Fruit fly (Drosophila melanogaster) whole organism, prepupa: ENCODE results near the gene CG32022.

Source experiments
- Blimp-1 ChIP-seq: fragments of 200-800 bp; sonication (Bioruptor generic); optimal IDR thresholded peaks from 3 replicates; lab custom pipeline; 2017; ENCODE audit warnings: missing biosample characterization, missing genetic modification characterization, mild to moderate bottlenecking, moderate library complexity, missing genetic modification reagents
- CG11294 ChIP-seq: fragments of 200-800 bp; sonication (Bioruptor generic); IDR thresholded peaks from 2 replicates; pipeline ENCODE4 v1.3.6; 2022; ENCODE audit warnings: missing biosample characterization, missing genetic modification characterization
- CG11762 ChIP-seq: fragments of 200-800 bp; sonication (Bioruptor generic); optimal IDR thresholded peaks from 3 replicates; lab custom pipeline; 2016; ENCODE audit warnings: missing biosample characterization, missing genetic modification characterization; ENCODE audit not compliant: insufficient read depth
- CG15336 ChIP-seq: fragments of 200-800 bp; sonication (Bioruptor generic); IDR thresholded peaks from 2 replicates; pipeline ENCODE4 v1.3.6; 2022; ENCODE audit warnings: missing biosample characterization, missing genetic modification characterization
- CG1621 ChIP-seq: fragments of 200-800 bp; sonication (Bioruptor generic); optimal IDR thresholded peaks from 3 replicates; lab custom pipeline; 2018; ENCODE audit warnings: missing biosample characterization, mild to moderate bottlenecking, missing genetic modification characterization
- CG16779 ChIP-seq: fragments of 200-800 bp; sonication (Bioruptor generic); optimal IDR thresholded peaks from 3 replicates; lab custom pipeline; 2017; ENCODE audit warnings: missing biosample characterization, mild to moderate bottlenecking, missing genetic modification characterization
- CG3032 ChIP-seq: fragments of 200-800 bp; optimal IDR thresholded peaks from 2 replicates; lab custom pipeline; 2019; ENCODE audit warnings: missing biosample characterization, mild to moderate bottlenecking, missing genetic modification characterization, moderate library complexity
- CG31627 ChIP-seq: fragments of 200-800 bp; sonication (Bioruptor generic); optimal IDR thresholded peaks from 3 replicates; lab custom pipeline; 2016; ENCODE audit warnings: missing biosample characterization, missing genetic modification characterization
- CG32006 ChIP-seq: fragments of 200-800 bp; sonication (Bioruptor generic); optimal IDR thresholded peaks from 3 replicates; lab custom pipeline; 2017; ENCODE audit warnings: missing biosample characterization, mild to moderate bottlenecking, missing genetic modification characterization
- CG34406 ChIP-seq: fragments of 200-800 bp; sonication (Bioruptor generic); optimal IDR thresholded peaks from 3 replicates; lab custom pipeline; 2016; ENCODE audit warnings: missing biosample characterization, missing genetic modification characterization
- CG3919 ChIP-seq: fragments of 200-800 bp; sonication (Bioruptor generic); optimal IDR thresholded peaks from 3 replicates; lab custom pipeline; 2016; ENCODE audit warnings: missing biosample characterization, missing genetic modification characterization
- CG4318 ChIP-seq: fragments of 200-800 bp; sonication (Bioruptor generic); optimal IDR thresholded peaks from 3 replicates; lab custom pipeline; 2017; ENCODE audit warnings: missing biosample characterization, mild to moderate bottlenecking, missing genetic modification characterization
- CG6163 ChIP-seq: fragments of 200-800 bp; sonication (Bioruptor generic); IDR thresholded peaks from 3 replicates; pipeline ENCODE4 v1.3.6; 2022; ENCODE audit warnings: missing biosample characterization, missing genetic modification characterization
- CG6276 ChIP-seq: fragments of 200-800 bp; sonication (Bioruptor generic); optimal IDR thresholded peaks from 2 replicates; lab custom pipeline; 2017; ENCODE audit warnings: missing biosample characterization, mild to moderate bottlenecking, missing genetic modification characterization
- CG6792 ChIP-seq: fragments of 200-800 bp; sonication (Bioruptor generic); optimal IDR thresholded peaks from 3 replicates; lab custom pipeline; 2016; ENCODE audit warnings: missing biosample characterization, missing genetic modification characterization
- CG6808 ChIP-seq: fragments of 200-800 bp; sonication (Bioruptor generic); optimal IDR thresholded peaks from 3 replicates; lab custom pipeline; 2017; ENCODE audit warnings: missing biosample characterization, missing genetic modification characterization, mild to moderate bottlenecking, moderate library complexity, missing genetic modification reagents
- CG6854 ChIP-seq: fragments of 200-800 bp; sonication (Bioruptor generic); optimal IDR thresholded peaks from 2 replicates; lab custom pipeline; 2017; ENCODE audit warnings: missing biosample characterization, mild to moderate bottlenecking, missing genetic modification characterization
- CG7368 ChIP-seq: fragments of 200-800 bp; sonication (Bioruptor generic); optimal IDR thresholded peaks from 3 replicates; lab custom pipeline; 2016; ENCODE audit warnings: missing biosample characterization, missing genetic modification characterization
- CG8119 ChIP-seq: fragments of 200-800 bp; sonication (Bioruptor generic); IDR thresholded peaks from 3 replicates; pipeline ENCODE4 v1.3.6; 2022; ENCODE audit warnings: missing biosample characterization, missing genetic modification characterization
- CG8319 ChIP-seq: fragments of 200-800 bp; sonication (Bioruptor generic); optimal IDR thresholded peaks from 3 replicates; lab custom pipeline; 2016; ENCODE audit warnings: missing biosample characterization, missing genetic modification characterization
- CG8632 ChIP-seq: fragments of 200-800 bp; sonication (Bioruptor generic); optimal IDR thresholded peaks from 3 replicates; lab custom pipeline; 2016; ENCODE audit warnings: missing biosample characterization, missing genetic modification characterization
- CG9139 ChIP-seq: fragments of 200-800 bp; sonication (Bioruptor generic); optimal IDR thresholded peaks from 3 replicates; lab custom pipeline; 2017; ENCODE audit warnings: missing biosample characterization, mild to moderate bottlenecking, missing genetic modification characterization
- Eip75B ChIP-seq: fragments of 200-800 bp; sonication (Bioruptor generic); optimal IDR thresholded peaks from 3 replicates; lab custom pipeline; 2016; ENCODE audit warnings: missing biosample characterization, missing genetic modification characterization
- Eip78C ChIP-seq: fragments of 200-800 bp; sonication (Bioruptor generic); peaks from one replicate; lab custom pipeline; 2016; ENCODE audit warnings: missing biosample characterization, missing genetic modification characterization
- Ets21C ChIP-seq: fragments of 200-800 bp; sonication (Bioruptor generic); optimal IDR thresholded peaks from 3 replicates; lab custom pipeline; 2016; ENCODE audit warnings: missing biosample characterization, missing genetic modification characterization
- Ets96B ChIP-seq: fragments of 200-800 bp; optimal IDR thresholded peaks from 2 replicates; lab custom pipeline; 2019; ENCODE audit warnings: missing biosample characterization, mild to moderate bottlenecking, missing genetic modification characterization, moderate library complexity
- Hr38 ChIP-seq: sonication (Bioruptor generic); optimal IDR thresholded peaks from 2 replicates; lab custom pipeline; 2016; ENCODE audit warnings: missing biosample characterization, missing genetic modification characterization
- Hr39 ChIP-seq: fragments of 200-800 bp; sonication (Bioruptor generic); optimal IDR thresholded peaks from 2 replicates; lab custom pipeline; 2016; ENCODE audit warnings: missing biosample characterization, missing genetic modification characterization
- Lpt ChIP-seq: fragments of 200-800 bp; sonication (Bioruptor generic); optimal IDR thresholded peaks from 3 replicates; lab custom pipeline; 2016; ENCODE audit warnings: missing biosample characterization, missing genetic modification characterization
- Met ChIP-seq: fragments of 200-800 bp; sonication (Bioruptor generic); optimal IDR thresholded peaks from 3 replicates; lab custom pipeline; 2016; ENCODE audit warnings: missing biosample characterization, missing genetic modification characterization
- OdsH ChIP-seq: fragments of 200-800 bp; sonication (Bioruptor generic); optimal IDR thresholded peaks from 3 replicates; lab custom pipeline; 2016; ENCODE audit warnings: missing biosample characterization, missing genetic modification characterization
- Sox102F ChIP-seq: fragments of 200-800 bp; sonication (Bioruptor generic); optimal IDR thresholded peaks from 2 replicates; lab custom pipeline; 2016; ENCODE audit warnings: missing biosample characterization, mild to moderate bottlenecking, missing genetic modification characterization
- Sox14 ChIP-seq: fragments of 200-800 bp; sonication (Bioruptor generic); optimal IDR thresholded peaks from 3 replicates; lab custom pipeline; 2016; ENCODE audit warnings: missing biosample characterization, missing genetic modification characterization
- Sox15 ChIP-seq: fragments of 200-800 bp; sonication (Bioruptor generic); optimal IDR thresholded peaks from 3 replicates; lab custom pipeline; 2016; ENCODE audit warnings: missing biosample characterization, missing genetic modification characterization
- achi ChIP-seq: fragments of 200-800 bp; sonication (Bioruptor generic); optimal IDR thresholded peaks from 3 replicates; lab custom pipeline; 2016; ENCODE audit warnings: missing biosample characterization, missing genetic modification characterization
- cyc ChIP-seq: fragments of 200-800 bp; sonication (Bioruptor generic); optimal IDR thresholded peaks from 3 replicates; lab custom pipeline; 2016; ENCODE audit warnings: missing biosample characterization, missing genetic modification characterization
- dac ChIP-seq: fragments of 200-800 bp; sonication (Bioruptor generic); optimal IDR thresholded peaks from 2 replicates; lab custom pipeline; 2017; ENCODE audit warnings: missing biosample characterization, mild to moderate bottlenecking, missing genetic modification characterization
- eg ChIP-seq: fragments of 200-800 bp; sonication (Bioruptor generic); IDR thresholded peaks from 3 replicates; pipeline ENCODE4 v1.3.6; 2022; ENCODE audit warnings: missing biosample characterization, missing genetic modification characterization
- esn ChIP-seq: fragments of 200-800 bp; sonication (Bioruptor generic); optimal IDR thresholded peaks from 2 replicates; lab custom pipeline; 2016; ENCODE audit warnings: missing biosample characterization, mild to moderate bottlenecking, missing genetic modification characterization, moderate library complexity
- fd59A ChIP-seq: fragments of 200-800 bp; sonication (Bioruptor generic); optimal IDR thresholded peaks from 2 replicates; lab custom pipeline; 2017; ENCODE audit warnings: missing biosample characterization, mild to moderate bottlenecking, missing genetic modification characterization, missing genetic modification reagents
- fd85E ChIP-seq: fragments of 200-800 bp; sonication (Bioruptor generic); optimal IDR thresholded peaks from 3 replicates; lab custom pipeline; 2016; ENCODE audit warnings: missing biosample characterization, missing genetic modification characterization
- fkh ChIP-seq: fragments of 200-800 bp; sonication (Bioruptor generic); optimal IDR thresholded peaks from 3 replicates; lab custom pipeline; 2017; ENCODE audit warnings: missing biosample characterization, mild to moderate bottlenecking, missing genetic modification characterization, moderate library complexity
- lz ChIP-seq: fragments of 200-800 bp; sonication (Bioruptor generic); optimal IDR thresholded peaks from 3 replicates; lab custom pipeline; 2016; ENCODE audit warnings: missing biosample characterization, missing genetic modification characterization
- pdm3 ChIP-seq: fragments of 200-800 bp; sonication (Bioruptor generic); optimal IDR thresholded peaks from 3 replicates; lab custom pipeline; 2016; ENCODE audit warnings: missing biosample characterization, missing genetic modification characterization
- salr ChIP-seq, 2 experiments: fragments of 200-800 bp; sonication (Bioruptor generic); optimal IDR thresholded peaks; 3 replicates each; lab custom pipeline; 2016 to 2018; ENCODE audit warnings: missing biosample characterization in 2 of 2, missing genetic modification characterization in 2 of 2, mild to moderate bottlenecking in 1 of 2
- spab ChIP-seq: fragments of 200-800 bp; sonication (Bioruptor generic); optimal IDR thresholded peaks from 2 replicates; lab custom pipeline; 2017; ENCODE audit warnings: missing biosample characterization, mild to moderate bottlenecking, missing genetic modification characterization, missing genetic modification reagents
- ss ChIP-seq, 2 experiments: fragments of 200-800 bp; sonication (Bioruptor generic); optimal IDR thresholded peaks; 2 replicates in 1 of 2; 3 replicates in 1 of 2; lab custom pipeline; 2017 to 2018; ENCODE audit warnings: mild to moderate bottlenecking in 2 of 2, missing biosample characterization in 2 of 2, missing genetic modification characterization in 2 of 2, moderate library complexity in 1 of 2
- svp ChIP-seq: fragments of 200-800 bp; sonication (Bioruptor generic); peaks from one replicate; lab custom pipeline; 2016; ENCODE audit warnings: missing biosample characterization, missing genetic modification characterization
- topi ChIP-seq: fragments of 200-800 bp; sonication (Bioruptor generic); optimal IDR thresholded peaks from 3 replicates; lab custom pipeline; 2016; ENCODE audit warnings: missing biosample characterization, missing genetic modification characterization
- vri ChIP-seq: fragments of 200-800 bp; sonication (Bioruptor generic); optimal IDR thresholded peaks from 3 replicates; lab custom pipeline; 2016; ENCODE audit warnings: missing biosample characterization, mild to moderate bottlenecking, missing genetic modification characterization

CG32022 gene

dm6 chr3L:8763794-8764193, 42.7 kb upstream of the CG32022 start (continued):
- TF ChIP-seq fd59A (GFP tag; lab: Kevin White, UChicago) (no peak), CG4318 (GFP tag; lab: Kevin White, UChicago) (no peak), svp (GFP tag; lab: Kevin White, UChicago) (peak; percentile 91), vri (GFP tag; lab: Kevin White, UChicago) (no peak)

DNA sequence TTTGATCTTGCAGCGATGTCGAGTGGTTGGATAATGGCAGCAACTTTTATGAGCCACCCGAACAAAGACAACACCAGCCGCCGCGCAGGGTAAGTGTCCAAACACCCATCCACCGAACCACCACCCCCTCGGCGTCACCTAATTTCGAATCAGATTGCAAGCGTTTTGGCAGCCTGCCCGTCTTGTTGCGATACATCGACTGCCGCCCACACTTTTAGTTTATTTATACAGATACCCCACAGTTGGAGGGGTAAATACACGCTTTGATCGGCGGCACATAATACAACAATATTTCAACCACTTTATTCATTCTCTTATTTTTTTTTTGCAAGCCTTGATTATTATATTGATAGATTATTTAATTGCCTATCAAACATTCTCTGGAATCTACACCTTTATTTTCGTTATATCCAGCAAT, 42.0 kb upstream of the CG32022 start:
- TF ChIP-seq Hr38 (GFP tag; lab: Kevin White, UChicago) (no peak), CG6808 (GFP tag; lab: Kevin White, UChicago) (no peak), CG6276 (peak; percentile 20), CG16779 (no peak), CG11762 (GFP tag; lab: Kevin White, UChicago) (no peak), Eip75B (no peak), cyc (GFP tag; lab: Kevin White, UChicago) (peak; percentile 27), CG34406 (GFP tag; lab: Kevin White, UChicago) (peak; percentile 59), fd85E (GFP tag; lab: Kevin White, UChicago) (no peak), Sox14 (peak; percentile 70), Sox15 (GFP tag; lab: Kevin White, UChicago) (peak; percentile 17), CG8119 (GFP tag; lab: Robert Waterston, UW) (peak; percentile 47; the same call in 1 of the 3 replicates), CG3919 (GFP tag; lab: Kevin White, UChicago) (no peak), CG8632 (GFP tag; lab: Kevin White, UChicago) (peak; percentile 34), CG31627 (GFP tag; lab: Kevin White, UChicago) (peak; percentile 62), dac (GFP tag; lab: Kevin White, UChicago) (no peak), fkh (GFP tag; lab: Kevin White, UChicago) (no peak), CG15336 (peak; percentile 20; the same call in 1 of the 2 replicates), Eip78C (GFP tag; lab: Kevin White, UChicago) (no peak), Met (peak; percentile 67), CG7368 (no peak), pdm3 (GFP tag; lab: Kevin White, UChicago) (peak; percentile 44), Blimp-1 (no peak), vri (GFP tag; lab: Kevin White, UChicago) (peak; percentile 67), CG8319 (GFP tag; lab: Kevin White, UChicago) (no peak), salr (GFP tag; optimal IDR thresholded peaks at IDR 0.05; lab: Kevin White, UChicago) (no peak), CG6163 (GFP tag; lab: Robert Waterston, UW) (no peak), esn (no peak), fd59A (GFP tag; lab: Kevin White, UChicago) (no peak), achi (GFP tag; lab: Kevin White, UChicago) (peak; percentile 58), CG6792 (GFP tag; lab: Kevin White, UChicago) (peak; percentile 26), Hr39 (GFP tag; lab: Kevin White, UChicago) (peak; percentile 62), CG32006 (peak; percentile 48), Ets96B (tag; lab: Kevin White, UChicago) (no peak), ss (GFP tag; optimal IDR thresholded peaks at IDR 0.05; lab: Kevin White, UChicago) (no peak), Lpt (GFP tag; lab: Kevin White, UChicago) (no peak), CG11294 (no peak), CG3032 (tag; lab: Kevin White, UChicago) (no peak), lz (GFP tag; lab: Kevin White, UChicago) (peak; percentile 42), CG1621 (tag; lab: Kevin White, UChicago) (no peak), topi (no peak), CG9139 (GFP tag; lab: Kevin White, UChicago) (no peak), CG4318 (GFP tag; lab: Kevin White, UChicago) (no peak), OdsH (GFP tag; lab: Kevin White, UChicago) (peak; percentile 48), Sox102F (GFP tag; lab: Kevin White, UChicago) (peak; percentile 48), svp (GFP tag; lab: Kevin White, UChicago) (no peak), CG6854 (GFP tag; lab: Kevin White, UChicago) (no peak), Ets21C (GFP tag; lab: Kevin White, UChicago) (no peak), spab (GFP tag; lab: Kevin White, UChicago) (no peak), eg (peak; percentile 53; the same call in 2 of the 3 replicates)
